Worm (Caenorhabditis elegans) whole organism, L2 larva: Measurements from ENCODE around the gene C13B9.2.

Source experiments
- egl-27 ChIP-seq: sonication (generic microtip); optimal IDR thresholded peaks from 3 replicates; lab custom pipeline; 2017; ENCODE audit warnings: missing biosample characterization, missing genetic modification reagents, missing genetic modification characterization
- lin-39 ChIP-seq: fragments of 150-350 bp; optimal IDR thresholded peaks from 2 replicates; lab custom pipeline; 2014; ENCODE audit warnings: missing biosample characterization, missing genetic modification reagents, missing genetic modification characterization
- lsy-2 ChIP-seq, 2 experiments: fragments of 150-350 bp in 1 of 2; sonication (generic microtip) in 1 of 2; optimal IDR thresholded peaks; 2 replicates each; lab custom pipeline; 2014 to 2017; ENCODE audit warnings: missing biosample characterization in 2 of 2, missing genetic modification characterization in 2 of 2

ce11 chrIII:6647568-6647967 lies 27.5 kb downstream of the C13B9.2 start:
- no peak for TF ChIP-seq egl-27 (tag; lab: Kevin White, UChicago)
- no peak for TF ChIP-seq lsy-2 (tag; optimal IDR thresholded peaks at IDR 0.05; lab: Kevin White, UChicago)
- no peak for TF ChIP-seq lin-39 (tag; lab: Kevin White, UChicago)
